Fruit fly (Drosophila melanogaster) S2 (cell line): ENCODE results near the gene CG40006.

ENCODE experiments used
- CG8478 ChIP-seq: fragments of >200 bp; optimal IDR thresholded peaks from 2 replicates; lab custom pipeline; 2018
- CTCF ChIP-seq, 2 experiments: fragments of >200 bp; optimal IDR thresholded peaks; 2 replicates each; lab custom pipeline; 2018

DNA sequence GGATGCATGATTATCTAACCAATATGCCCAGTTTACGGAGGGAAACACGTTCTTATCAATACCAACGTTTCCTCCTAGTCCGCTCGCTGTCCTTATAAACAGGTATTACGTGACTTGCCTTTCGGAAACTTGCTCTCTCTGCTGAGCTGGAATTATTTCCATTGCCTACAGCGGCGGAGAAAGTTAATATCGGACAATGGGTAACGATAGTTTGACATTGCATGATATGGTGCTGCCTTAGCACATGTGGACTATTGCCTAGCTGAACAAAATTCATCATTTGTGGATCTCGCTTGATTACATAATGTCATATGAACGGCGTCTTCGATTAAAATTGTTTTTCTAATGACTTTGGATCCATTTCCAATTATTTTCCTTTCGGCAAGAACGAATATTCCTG is 181.8 kb downstream of the CG40006 start:
- TF ChIP-seq CTCF (optimal IDR thresholded peaks at IDR 0.05; lab: Kevin White, UChicago), result no peak
- TF ChIP-seq CG8478 (lab: Kevin White, UChicago), result no peak
